Worm (Caenorhabditis elegans): ENCODE results near the gene ins-13.

The ins-13 gene

ce11 chrII:5578035-5578434, 33.4 kb upstream of the ins-13 start, which contains the start of gene T25E4.1:
Gene T25E4.1 (plus strand): TSS chrII:5578335.
- TF ChIP-seq sptf-1 (tag; optimal IDR thresholded peaks at IDR 0.05) (no peak), mef-2 (tag; optimal IDR thresholded peaks at IDR 0.05) (no peak), lin-39 (tag; optimal IDR thresholded peaks at IDR 0.05) (no peak)

DNA sequence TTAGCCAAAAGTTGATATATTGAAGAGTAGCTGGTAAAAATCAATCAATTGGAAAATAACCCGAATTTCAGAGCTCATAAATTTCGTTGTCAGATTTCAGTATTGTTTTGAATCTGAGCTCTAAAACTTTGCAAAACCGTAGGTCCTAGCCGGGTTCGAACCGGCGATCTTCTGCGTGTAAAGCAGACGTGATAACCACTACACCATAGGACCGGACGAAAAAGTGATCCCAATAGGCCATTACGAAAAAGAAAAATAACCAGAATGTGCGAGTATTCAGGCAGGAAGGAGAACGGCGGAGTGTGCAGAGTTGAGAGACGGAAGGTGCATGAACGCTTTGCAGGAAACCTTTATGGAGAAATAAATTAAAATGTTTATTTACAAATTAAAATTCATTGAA, 32.4 kb upstream of the ins-13 start:
- TF ChIP-seq sptf-1 (tag; optimal IDR thresholded peaks at IDR 0.05) (no peak), fos-1 (tag; optimal IDR thresholded peaks at IDR 0.05) (no peak), ets-5 (GFP tag; IDR thresholded peaks at IDR 0.05) (no peak), tbx-2 (tag; optimal IDR thresholded peaks at IDR 0.05) (no peak), dpl-1 (GFP tag; optimal IDR thresholded peaks at IDR 0.05) (peak; percentile 18 to 31 (median 29)), irx-1 (tag; optimal IDR thresholded peaks at IDR 0.05) (no peak), lin-35 (GFP tag; optimal IDR thresholded peaks at IDR 0.05) (peak in 1 of 2 experiments; percentile 59), unc-130 (tag; optimal IDR thresholded peaks at IDR 0.05) (no peak), nhr-12 (tag; optimal IDR thresholded peaks at IDR 0.05) (no peak), jun-1 (tag; optimal IDR thresholded peaks at IDR 0.05) (no peak), blmp-1 (tag; optimal IDR thresholded peaks at IDR 0.05) (peak; percentile 20), aha-1 (tag; optimal IDR thresholded peaks at IDR 0.05) (no peak), rnt-1 (tag; optimal IDR thresholded peaks at IDR 0.05) (peak; percentile 59), sox-4 (tag; optimal IDR thresholded peaks at IDR 0.05) (no peak), mdl-1 (tag; optimal IDR thresholded peaks at IDR 0.05) (peak in 1 of 2 experiments; percentile 30), pqm-1 (tag; optimal IDR thresholded peaks at IDR 0.05) (no peak), egl-27 (tag; optimal IDR thresholded peaks at IDR 0.05) (no peak), isw-1 (GFP tag; IDR thresholded peaks at IDR 0.05) (no peak), sup-37 (GFP tag; optimal IDR thresholded peaks at IDR 0.05) (no peak), grh-1 (GFP tag; IDR thresholded peaks at IDR 0.05) (no peak), unc-86 (tag; optimal IDR thresholded peaks at IDR 0.05) (no peak), ceh-63 (GFP tag; optimal IDR thresholded peaks at IDR 0.05) (no peak), C04F5.9 (tag; optimal IDR thresholded peaks at IDR 0.05) (no peak), nhr-76 (tag; optimal IDR thresholded peaks at IDR 0.05) (no peak), zag-1 (tag; optimal IDR thresholded peaks at IDR 0.05) (no peak), tlp-1 (tag; optimal IDR thresholded peaks at IDR 0.05) (no peak), nhr-71 (tag; optimal IDR thresholded peaks at IDR 0.05) (peak; percentile 52), egl-13 (tag; optimal IDR thresholded peaks at IDR 0.05) (peak; percentile 0), snu-23 (GFP tag; optimal IDR thresholded peaks at IDR 0.05) (peak; percentile 55), skn-1 (tag; optimal IDR thresholded peaks at IDR 0.05) (peak; percentile 40), dsc-1 (tag; optimal IDR thresholded peaks at IDR 0.05) (no peak), zip-4 (GFP tag; optimal IDR thresholded peaks at IDR 0.05) (no peak), unc-62 (GFP tag; optimal IDR thresholded peaks at IDR 0.05) (no peak), swsn-7 (tag; optimal IDR thresholded peaks at IDR 0.05) (peak; percentile 34), mab-9 (GFP tag; IDR thresholded peaks at IDR 0.05) (no peak), ztf-4 (tag; optimal IDR thresholded peaks at IDR 0.05) (no peak), hlh-4 (tag; optimal IDR thresholded peaks at IDR 0.05) (no peak), ceh-82 (tag; optimal IDR thresholded peaks at IDR 0.05) (peak in 1 of 3 experiments; percentile 6), ces-1 (GFP tag; optimal IDR thresholded peaks at IDR 0.05) (no peak), ama-1 (optimal IDR thresholded peaks at IDR 0.05) (no peak), unc-30 (tag; optimal IDR thresholded peaks at IDR 0.05) (no peak), C16A3.4 (tag; optimal IDR thresholded peaks at IDR 0.05) (peak; percentile 54), ztf-11 (tag; optimal IDR thresholded peaks at IDR 0.05) (no peak), xbp-1 (tag; optimal IDR thresholded peaks at IDR 0.05) (peak; percentile 5), ceh-90 (tag; optimal IDR thresholded peaks at IDR 0.05) (no peak), elt-2 (tag; optimal IDR thresholded peaks at IDR 0.05) (peak; percentile 37), snpc-4 (tag; optimal IDR thresholded peaks at IDR 0.05) (peak; percentile 36), lin-13 (GFP tag; optimal IDR thresholded peaks at IDR 0.05) (peak; percentile 2), ceh-8 (GFP tag; optimal IDR thresholded peaks at IDR 0.05) (no peak), nhr-19 (GFP tag; conservative IDR thresholded peaks at IDR 0.05) (0 out of 2 replicates have a peak, but pooled peaks have one; percentile 15), nhr-85 (tag) (no peak)
